Worm (Caenorhabditis elegans): ENCODE data around the gene R13D7.2.

The R13D7.2 gene

DNA sequence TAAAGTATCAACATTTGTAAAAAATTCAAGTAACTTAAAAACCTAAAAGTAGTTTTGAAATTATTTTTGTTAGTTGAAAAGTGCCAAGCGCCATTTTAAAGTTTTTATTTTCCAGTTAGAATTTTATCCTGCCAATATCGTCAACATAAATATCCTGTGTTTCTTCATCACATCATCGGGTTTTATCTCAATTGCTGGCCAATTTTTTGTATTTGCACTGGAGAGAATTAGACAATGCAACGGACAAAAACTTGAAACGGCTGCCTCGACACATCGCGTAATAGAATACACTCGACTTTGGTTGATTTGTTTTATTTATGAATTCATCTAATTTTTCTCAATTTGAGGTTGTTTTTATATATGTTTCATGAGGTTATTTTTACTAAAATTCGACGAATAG lies 45.3 kb downstream of the R13D7.2 start, which contains the start of gene F25E5.2 (continued):
- no peak for TF ChIP-seq mel-28 (tag; optimal IDR thresholded peaks at IDR 0.05; ENCODE audit: borderline replicate concordance)

Data from whole organism, young adult.